Worm (Caenorhabditis elegans): Measurements from ENCODE around the gene mab-5.

DNA sequence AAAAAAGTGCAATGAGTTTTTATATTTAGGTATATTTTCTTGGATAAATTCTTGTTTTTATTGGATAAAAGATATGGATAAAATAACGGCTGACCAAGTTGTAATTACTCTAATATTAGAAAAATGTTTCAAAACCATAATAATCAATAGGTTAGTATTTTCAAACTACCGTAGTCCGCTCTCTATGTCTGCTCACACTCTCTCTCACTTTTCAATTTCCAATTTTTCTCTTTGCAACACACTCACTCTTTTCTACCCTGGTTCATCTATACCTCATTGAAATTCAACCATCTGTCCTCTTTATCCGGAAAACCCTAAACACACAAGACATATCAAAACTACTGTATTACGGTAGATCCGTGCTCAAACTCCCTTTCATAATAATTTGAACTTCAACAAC is 3.9 kb downstream of the mab-5 start:
- TF ChIP-seq ama-1 (optimal IDR thresholded peaks at IDR 0.05) (no peak), elt-3 (tag; optimal IDR thresholded peaks at IDR 0.05) (no peak), nhr-11 (tag; optimal IDR thresholded peaks at IDR 0.05) (no peak), aly-2 (tag; optimal IDR thresholded peaks at IDR 0.05) (no peak), nfya-1 (tag; optimal IDR thresholded peaks at IDR 0.05; ENCODE audit: insufficient read depth) (peak; percentile 19), ceh-28 (tag; optimal IDR thresholded peaks at IDR 0.05) (no peak), fkh-10 (GFP tag; optimal IDR thresholded peaks at IDR 0.05) (no peak), pha-4 (tag; optimal IDR thresholded peaks at IDR 0.05) (no peak), nhr-237 (tag; optimal IDR thresholded peaks at IDR 0.05) (no peak)
